Worm (Caenorhabditis elegans): Measurements from ENCODE around the gene F41B4.3.

F41B4.3 gene

DNA sequence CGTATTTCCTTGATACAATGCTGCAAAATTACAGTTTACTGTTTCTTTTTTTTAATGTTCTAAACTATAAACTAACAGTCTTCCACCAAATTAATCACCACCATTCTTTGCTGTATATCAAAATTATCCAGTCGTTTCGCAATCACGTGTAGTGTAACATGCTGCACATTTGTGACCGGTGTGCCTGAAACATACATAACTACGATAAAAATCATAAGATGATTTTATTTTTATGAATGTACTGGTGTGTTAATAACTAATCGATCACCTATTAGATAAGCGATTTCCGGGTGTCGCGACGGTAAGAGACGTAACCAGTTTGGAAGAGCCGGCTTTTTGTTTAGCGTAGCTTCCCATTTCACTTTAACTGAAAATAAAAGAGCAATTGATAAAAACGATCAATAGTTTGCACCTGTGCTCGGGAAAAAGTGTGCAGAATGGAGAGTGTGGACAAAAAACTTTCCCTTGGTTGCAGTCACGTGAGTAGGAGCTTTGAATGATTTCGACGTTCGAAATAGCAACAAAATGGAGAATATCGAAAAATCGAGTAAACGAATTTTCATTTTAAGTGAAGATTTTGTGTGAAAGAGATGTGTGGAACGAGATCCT, 46.8 kb downstream of the F41B4.3 start, which contains the start of gene sgca-1:
sgca-1 (minus strand) TSS at position 584 of the 609 bp plus-strand sequence.
- TF ChIP-seq hlh-30 (tag; optimal IDR thresholded peaks at IDR 0.05; ENCODE audit: insufficient read depth) (peak; percentile 18), pqm-1 (tag; optimal IDR thresholded peaks at IDR 0.05) (no peak), elt-2 (tag; optimal IDR thresholded peaks at IDR 0.05) (peak; percentile 15), ceh-34 (tag; optimal IDR thresholded peaks at IDR 0.05) (no peak)

Measured in whole organism, late embryonic.